Worm (Caenorhabditis elegans) whole organism, L4/young adult: ENCODE measurements around the gene C38D9.8.

ENCODE experiments used
- W03F9.2 ChIP-seq: fragments of 150-350 bp; optimal IDR thresholded peaks from 2 replicates; lab custom pipeline; 2014; ENCODE audit warnings: missing biosample characterization, missing genetic modification characterization
- dao-5 ChIP-seq: sonication (generic microtip); optimal IDR thresholded peaks from 2 replicates; lab custom pipeline; 2016; ENCODE audit warnings: missing genotype, missing genetic modification characterization, moderate library complexity, missing compliant biosample characterization
- him-1 ChIP-seq: sonication (generic microtip); optimal IDR thresholded peaks from 2 replicates; lab custom pipeline; 2016; ENCODE audit warnings: missing genotype, missing genetic modification reagents, missing genetic modification characterization, missing compliant biosample characterization

DNA sequence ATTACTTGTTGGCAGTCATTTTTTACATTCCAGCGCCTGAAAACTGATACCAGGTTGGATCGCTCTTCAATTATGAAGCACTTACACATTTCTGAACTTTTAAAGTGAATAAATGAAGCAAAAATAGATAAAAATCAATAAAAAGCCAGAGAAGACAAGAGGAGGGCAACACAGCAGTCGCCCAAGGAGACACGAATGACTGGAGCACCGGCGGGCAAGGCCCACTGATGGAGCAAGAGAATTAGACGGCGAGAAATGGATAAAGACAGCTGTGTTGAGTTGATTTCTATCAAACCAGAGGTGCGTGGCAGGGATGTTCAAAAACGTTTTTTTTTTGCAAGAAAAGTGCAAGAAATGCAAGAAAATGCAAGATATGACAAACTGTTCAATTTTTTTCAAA lies 13.4 kb downstream of the C38D9.8 start:
- TF ChIP-seq W03F9.2 (tag; lab: Kevin White, UChicago) (no peak), dao-5 (tag; lab: Kevin White, UChicago) (no peak), him-1 (no peak)
